Worm (Caenorhabditis elegans): ENCODE data around the gene fbxb-78.

Gene fbxb-78

ce11 chrIV:4712376-4712775 lies 25.0 kb upstream of the fbxb-78 start, which contains the start of gene yars-2 (continued):
- TF ChIP-seq nhr-71 (tag; optimal IDR thresholded peaks at IDR 0.05) (peak; percentile 28), ets-5 (GFP tag; IDR thresholded peaks at IDR 0.05) (no peak), ceh-88 (GFP tag; IDR thresholded peaks at IDR 0.05) (no peak), egl-27 (tag; optimal IDR thresholded peaks at IDR 0.05) (no peak), F16B12.6 (tag; optimal IDR thresholded peaks at IDR 0.05) (no peak), tbx-2 (tag; optimal IDR thresholded peaks at IDR 0.05) (peak; percentile 20), lir-3 (tag; optimal IDR thresholded peaks at IDR 0.05; ENCODE audit: poor library complexity) (peak; percentile 52), alr-1 (tag; optimal IDR thresholded peaks at IDR 0.05; ENCODE audit: borderline replicate concordance) (no peak), nhr-90 (tag; optimal IDR thresholded peaks at IDR 0.05; ENCODE audit: poor library complexity) (peak; percentile 18), mep-1 (tag; optimal IDR thresholded peaks at IDR 0.05) (no peak), jun-1 (tag; optimal IDR thresholded peaks at IDR 0.05) (no peak), pag-3 (tag; optimal IDR thresholded peaks at IDR 0.05; ENCODE audit: borderline replicate concordance, insufficient read depth) (no peak), nhr-76 (tag; optimal IDR thresholded peaks at IDR 0.05) (no peak), fkh-8 (tag; optimal IDR thresholded peaks at IDR 0.05) (no peak), ztf-11 (tag; optimal IDR thresholded peaks at IDR 0.05) (peak in 1 of 2 experiments; percentile 6), xbp-1 (tag; optimal IDR thresholded peaks at IDR 0.05) (peak; percentile 10), nhr-85 (tag) (no peak), efl-3 (GFP tag; optimal IDR thresholded peaks at IDR 0.05) (no peak), hlh-17 (GFP tag; optimal IDR thresholded peaks at IDR 0.05; ENCODE audit: borderline replicate concordance) (no peak), zag-1 (tag; optimal IDR thresholded peaks at IDR 0.05) (no peak), nhr-28 (tag; optimal IDR thresholded peaks at IDR 0.05) (no peak), unc-30 (tag; optimal IDR thresholded peaks at IDR 0.05) (no peak), nhr-77 (tag; optimal IDR thresholded peaks at IDR 0.05) (no peak), unc-98 (GFP tag; IDR thresholded peaks at IDR 0.05) (no peak), lin-35 (GFP tag; optimal IDR thresholded peaks at IDR 0.05) (peak in 1 of 2 experiments; percentile 4)

- peak in 1 of 2 experiments; percentile 38 for TF ChIP-seq lsy-2 (tag; optimal IDR thresholded peaks at IDR 0.05)
Observed at ce11 chrIV:4715785-4716184, 21.6 kb upstream of the fbxb-78 start, which contains the start of gene miro-1. Gene miro-1 (minus strand): TSS chrIV:4715807.

- TF ChIP-seq unc-98 (GFP tag; IDR thresholded peaks at IDR 0.05) (peak; percentile 95), lsy-2 (tag; optimal IDR thresholded peaks at IDR 0.05) (peak; percentile 61 to 89), swsn-7 (tag; optimal IDR thresholded peaks at IDR 0.05) (peak; percentile 24), F16B12.6 (tag; optimal IDR thresholded peaks at IDR 0.05) (peak; percentile 61), C04F5.9 (tag; optimal IDR thresholded peaks at IDR 0.05) (peak; percentile 3), nhr-47 (tag; optimal IDR thresholded peaks at IDR 0.05) (peak; percentile 77), grh-1 (GFP tag; IDR thresholded peaks at IDR 0.05) (peak; percentile 97), nhr-19 (GFP tag; conservative IDR thresholded peaks at IDR 0.05) (peak; percentile 98), xbp-1 (tag; optimal IDR thresholded peaks at IDR 0.05) (peak; percentile 44), lin-14 (GFP tag; optimal IDR thresholded peaks at IDR 0.05) (peak; percentile 47), ceh-88 (GFP tag; IDR thresholded peaks at IDR 0.05) (peak; percentile 97), efl-1 (optimal IDR thresholded peaks at IDR 0.05) (peak; percentile 36 to 60), efl-1 (GFP tag; optimal IDR thresholded peaks at IDR 0.05 in 1 of 2) (peak; percentile 63 to 75), nhr-20 (tag; optimal IDR thresholded peaks at IDR 0.05) (peak; percentile 46), mab-9 (GFP tag; IDR thresholded peaks at IDR 0.05) (peak; percentile 93), lin-35 (GFP tag; optimal IDR thresholded peaks at IDR 0.05) (peak; percentile 31 to 60), dpl-1 (GFP tag; optimal IDR thresholded peaks at IDR 0.05) (peak in 2 of 3 experiments; percentile 50), fkh-8 (tag; optimal IDR thresholded peaks at IDR 0.05) (peak; percentile 60), isw-1 (GFP tag; IDR thresholded peaks at IDR 0.05) (peak; percentile 95), rnt-1 (tag; optimal IDR thresholded peaks at IDR 0.05) (peak; percentile 64), nhr-71 (tag; optimal IDR thresholded peaks at IDR 0.05) (peak; percentile 71), unc-86 (tag; optimal IDR thresholded peaks at IDR 0.05) (peak; percentile 29), nhr-85 (tag) (peak; percentile 58), dsc-1 (tag; optimal IDR thresholded peaks at IDR 0.05) (peak; percentile 32), tbx-2 (tag; optimal IDR thresholded peaks at IDR 0.05) (peak; percentile 39), snu-23 (GFP tag; optimal IDR thresholded peaks at IDR 0.05) (peak; percentile 42)
Observed at ce11 chrIV:4720522-4720921, 16.8 kb upstream of the fbxb-78 start.
